Fruit fly (Drosophila melanogaster) whole organism, embryonic: ENCODE data around the gene Kap3.

Source experiments
- Abd-B ChIP-seq: fragments of 200-800 bp; sonication (Bioruptor generic); optimal IDR thresholded peaks from 2 replicates; lab custom pipeline; 2018; ENCODE audit warnings: missing biosample characterization, mild to moderate bottlenecking, missing genetic modification characterization, moderate library complexity
- CG10267 ChIP-seq: fragments of 200-800 bp; sonication (Bioruptor generic); optimal IDR thresholded peaks from 2 replicates; lab custom pipeline; 2018; ENCODE audit warnings: missing biosample characterization, mild to moderate bottlenecking, missing genetic modification characterization, moderate library complexity
- CG10321 ChIP-seq: fragments of 200-800 bp; sonication (Bioruptor generic); IDR thresholded peaks from 2 replicates; pipeline ENCODE4 v1.3.6; 2022; ENCODE audit warnings: missing biosample characterization, missing genetic modification characterization
- CG10565 ChIP-seq: fragments of 200-800 bp; sonication (Bioruptor generic); optimal IDR thresholded peaks from 3 replicates; lab custom pipeline; 2016; ENCODE audit warnings: missing biosample characterization, mild to moderate bottlenecking, missing genetic modification characterization
- CG11695 ChIP-seq: fragments of 200-800 bp; sonication (Bioruptor generic); IDR thresholded peaks from 3 replicates; pipeline ENCODE4 v1.3.6; 2022; ENCODE audit warnings: missing biosample characterization, missing genetic modification characterization
- CG12391 ChIP-seq: fragments of 200-800 bp; sonication (Bioruptor generic); optimal IDR thresholded peaks from 3 replicates; lab custom pipeline; 2018; ENCODE audit warnings: missing biosample characterization, mild to moderate bottlenecking, missing genetic modification characterization, moderate library complexity
- CG12744 ChIP-seq: fragments of 200-800 bp; sonication (Bioruptor generic); optimal IDR thresholded peaks from 2 replicates; lab custom pipeline; 2016; ENCODE audit warnings: missing biosample characterization, missing genetic modification characterization
- CG12769 ChIP-seq: fragments of 200-800 bp; sonication (Bioruptor generic); optimal IDR thresholded peaks from 2 replicates; lab custom pipeline; 2019; ENCODE audit warnings: missing biosample characterization, mild to moderate bottlenecking, missing genetic modification characterization, moderate library complexity
- CG15514 ChIP-seq: fragments of 200-800 bp; sonication (Bioruptor generic); optimal IDR thresholded peaks from 3 replicates; lab custom pipeline; 2017; ENCODE audit warnings: missing biosample characterization, missing genetic modification characterization, mild to moderate bottlenecking, moderate library complexity, missing genetic modification reagents
- CG17568 ChIP-seq: fragments of 200-800 bp; sonication (Bioruptor generic); optimal IDR thresholded peaks from 2 replicates; lab custom pipeline; 2018; ENCODE audit warnings: missing biosample characterization, mild to moderate bottlenecking, missing genetic modification characterization, moderate library complexity
- CG17912 ChIP-seq: fragments of 200-800 bp; sonication (Bioruptor generic); optimal IDR thresholded peaks from 2 replicates; lab custom pipeline; 2018; ENCODE audit warnings: missing biosample characterization, mild to moderate bottlenecking, missing genetic modification characterization
- CG2199 ChIP-seq: fragments of 200-800 bp; sonication (Bioruptor generic); IDR thresholded peaks from 3 replicates; pipeline ENCODE4 v1.3.6; 2022; ENCODE audit warnings: missing biosample characterization, missing genetic modification characterization
- CG30403 ChIP-seq: fragments of 200-800 bp; sonication (Bioruptor generic); optimal IDR thresholded peaks from 3 replicates; lab custom pipeline; 2016; ENCODE audit warnings: missing biosample characterization, missing genetic modification characterization
- CG31388 ChIP-seq: fragments of 200-800 bp; sonication (Bioruptor generic); optimal IDR thresholded peaks from 2 replicates; lab custom pipeline; 2016; ENCODE audit warnings: missing biosample characterization, missing genetic modification characterization
- CG3281 ChIP-seq: fragments of 200-800 bp; sonication (Bioruptor generic); optimal IDR thresholded peaks from 3 replicates; lab custom pipeline; 2017; ENCODE audit warnings: missing biosample characterization, mild to moderate bottlenecking, missing genetic modification characterization
- CG33557 ChIP-seq: fragments of 200-800 bp; sonication (Bioruptor generic); optimal IDR thresholded peaks from 2 replicates; lab custom pipeline; 2019; ENCODE audit warnings: missing biosample characterization, mild to moderate bottlenecking, missing genetic modification characterization, moderate library complexity
- CG4404 ChIP-seq: fragments of 200-800 bp; sonication (Bioruptor generic); IDR thresholded peaks from 2 replicates; pipeline ENCODE4 v1.3.6; 2022; ENCODE audit warnings: missing biosample characterization, missing genetic modification characterization
- CG4617 ChIP-seq: fragments of 200-800 bp; sonication (Bioruptor generic); optimal IDR thresholded peaks from 3 replicates; lab custom pipeline; 2016; ENCODE audit warnings: missing biosample characterization, missing genetic modification characterization, borderline replicate concordance
- CG4707 ChIP-seq: fragments of 200-800 bp; sonication (Bioruptor generic); optimal IDR thresholded peaks from 2 replicates; lab custom pipeline; 2018; ENCODE audit warnings: missing biosample characterization, mild to moderate bottlenecking, missing genetic modification characterization, moderate library complexity
- CG4820 ChIP-seq: fragments of 200-800 bp; sonication (Bioruptor generic); optimal IDR thresholded peaks from 3 replicates; lab custom pipeline; 2016; ENCODE audit warnings: missing biosample characterization, missing genetic modification characterization
- CG5953 ChIP-seq: fragments of 200-800 bp; sonication (Bioruptor generic); IDR thresholded peaks from 2 replicates; pipeline ENCODE4 v1.3.6; 2022; ENCODE audit warnings: missing biosample characterization, missing genetic modification characterization
- CG7928 ChIP-seq: fragments of 200-800 bp; sonication (Bioruptor generic); optimal IDR thresholded peaks from 2 replicates; lab custom pipeline; 2017; ENCODE audit warnings: missing biosample characterization, mild to moderate bottlenecking, missing genetic modification characterization
- CG9727 ChIP-seq: fragments of 200-800 bp; sonication (Bioruptor generic); optimal IDR thresholded peaks from 3 replicates; lab custom pipeline; 2017; ENCODE audit warnings: missing biosample characterization, mild to moderate bottlenecking, missing genetic modification characterization
- CG9817 ChIP-seq: fragments of 200-800 bp; sonication (Bioruptor generic); optimal IDR thresholded peaks from 2 replicates; lab custom pipeline; 2018; ENCODE audit warnings: missing biosample characterization, mild to moderate bottlenecking, missing genetic modification characterization, moderate library complexity
- CG9932 ChIP-seq: fragments of 200-800 bp; sonication (Bioruptor generic); IDR thresholded peaks from 2 replicates; pipeline ENCODE4 v1.3.6; 2022; ENCODE audit warnings: missing biosample characterization, missing genetic modification characterization
- CHES-1-like ChIP-seq: fragments of 200-800 bp; sonication (Bioruptor generic); optimal IDR thresholded peaks from 2 replicates; lab custom pipeline; 2016; ENCODE audit warnings: missing biosample characterization, missing genetic modification characterization
- Chrac-16 ChIP-seq: fragments of 200-800 bp; sonication (Bioruptor generic); optimal IDR thresholded peaks from 3 replicates; lab custom pipeline; 2016; ENCODE audit warnings: missing biosample characterization, missing genetic modification characterization
- D ChIP-seq, 2 experiments: fragments of 200-800 bp in 1 of 2; fragments of >200 bp in 1 of 2; sonication (Bioruptor generic) in 1 of 2; optimal IDR thresholded peaks; 2 replicates in 1 of 2; 3 replicates in 1 of 2; lab custom pipeline; 2017; ENCODE audit warnings: mild to moderate bottlenecking in 1 of 2, missing biosample characterization in 1 of 2, missing genetic modification characterization in 1 of 2, missing genetic modification reagents in 1 of 2
- Dref ChIP-seq: fragments of 200-800 bp; sonication (Bioruptor generic); IDR thresholded peaks from 2 replicates; pipeline ENCODE4 v1.3.6; 2022; ENCODE audit warnings: missing biosample characterization, missing genetic modification characterization
- Elba2 ChIP-seq: fragments of 200-800 bp; sonication (Bioruptor generic); optimal IDR thresholded peaks from 3 replicates; lab custom pipeline; 2016; ENCODE audit warnings: missing biosample characterization, missing genetic modification characterization
- HLH3B ChIP-seq: fragments of 200-800 bp; sonication (Bioruptor generic); IDR thresholded peaks from 2 replicates; pipeline ENCODE4 v1.3.6; 2022; ENCODE audit warnings: missing biosample characterization, missing genetic modification characterization
- Meics ChIP-seq: fragments of 200-800 bp; sonication (Bioruptor generic); optimal IDR thresholded peaks from 2 replicates; lab custom pipeline; 2017; ENCODE audit warnings: missing biosample characterization, mild to moderate bottlenecking, missing genetic modification characterization
- az2 ChIP-seq: fragments of 200-800 bp; sonication (Bioruptor generic); optimal IDR thresholded peaks from 3 replicates; lab custom pipeline; 2016; ENCODE audit warnings: missing biosample characterization, missing genetic modification characterization
- br ChIP-seq: fragments of >200 bp; optimal IDR thresholded peaks from 2 replicates; lab custom pipeline; 2017
- caup ChIP-seq: fragments of 200-800 bp; sonication (Bioruptor generic); optimal IDR thresholded peaks from 3 replicates; lab custom pipeline; 2017; ENCODE audit warnings: missing biosample characterization, mild to moderate bottlenecking, missing genetic modification characterization, moderate library complexity; ENCODE audit not compliant: severe bottlenecking
- chn ChIP-seq: fragments of 200-800 bp; sonication (Bioruptor generic); optimal IDR thresholded peaks from 2 replicates; lab custom pipeline; 2016; ENCODE audit warnings: missing biosample characterization, missing genetic modification characterization
- crc ChIP-seq: fragments of 200-800 bp; sonication (Bioruptor generic); optimal IDR thresholded peaks from 2 replicates; lab custom pipeline; 2016; ENCODE audit warnings: missing biosample characterization, missing genetic modification characterization
- grau ChIP-seq: fragments of 200-800 bp; optimal IDR thresholded peaks from 3 replicates; lab custom pipeline; 2019; ENCODE audit warnings: missing biosample characterization, mild to moderate bottlenecking, missing genetic modification characterization, moderate library complexity
- hkb ChIP-seq, 2 experiments: fragments of 200-800 bp in 1 of 2; fragments of >200 bp in 1 of 2; sonication (Bioruptor generic) in 1 of 2; IDR thresholded peaks in 1 of 2; optimal IDR thresholded peaks in 1 of 2; 2 replicates each; pipeline versions ENCODE4 v1.3.6 to Lab custom; 2017 to 2022; ENCODE audit warnings: missing biosample characterization in 1 of 2, missing genetic modification characterization in 1 of 2
- insv ChIP-seq, 2 experiments: fragments of 200-800 bp; sonication (Bioruptor generic); optimal IDR thresholded peaks; 3 replicates each; lab custom pipeline; 2016 to 2018; ENCODE audit warnings: missing biosample characterization in 2 of 2, missing genetic modification characterization in 2 of 2
- lab ChIP-seq: fragments of 200-800 bp; sonication (Bioruptor generic); optimal IDR thresholded peaks from 3 replicates; lab custom pipeline; 2017; ENCODE audit warnings: missing biosample characterization, missing genetic modification characterization, mild to moderate bottlenecking, moderate library complexity, missing genetic modification reagents
- mam ChIP-seq: fragments of 200-800 bp; sonication (Bioruptor generic); optimal IDR thresholded peaks from 3 replicates; lab custom pipeline; 2016; ENCODE audit warnings: missing biosample characterization, missing genetic modification characterization
- nerfin-2 ChIP-seq: fragments of 200-800 bp; sonication (Bioruptor generic); IDR thresholded peaks from 2 replicates; pipeline ENCODE4 v1.3.6; 2022; ENCODE audit warnings: missing biosample characterization, missing genetic modification characterization; ENCODE audit not compliant: partially characterized antibody
- nmo ChIP-seq: fragments of 200-800 bp; sonication (Bioruptor generic); optimal IDR thresholded peaks from 2 replicates; lab custom pipeline; 2018; ENCODE audit warnings: missing biosample characterization, mild to moderate bottlenecking, missing genetic modification characterization, moderate library complexity
- pb ChIP-seq: fragments of 200-800 bp; sonication (Bioruptor generic); optimal IDR thresholded peaks from 3 replicates; lab custom pipeline; 2016; ENCODE audit warnings: missing biosample characterization, missing genetic modification characterization
- sisA ChIP-seq: fragments of 200-800 bp; sonication (Bioruptor generic); IDR thresholded peaks from 2 replicates; pipeline ENCODE4 v1.3.6; 2022; ENCODE audit warnings: missing biosample characterization, missing genetic modification characterization
- trem ChIP-seq: fragments of 200-800 bp; optimal IDR thresholded peaks from 3 replicates; lab custom pipeline; 2019; ENCODE audit warnings: missing biosample characterization, mild to moderate bottlenecking, missing genetic modification characterization, moderate library complexity
- ttk ChIP-seq: fragments of 200-800 bp; sonication (Bioruptor generic); IDR thresholded peaks from 2 replicates; pipeline ENCODE4 v2.1.2; 2022; ENCODE audit warnings: missing biosample characterization, missing genetic modification characterization
- vvl ChIP-seq: fragments of 200-800 bp; sonication (Bioruptor generic); IDR thresholded peaks from 2 replicates; pipeline ENCODE4 v1.3.6; 2022; ENCODE audit warnings: missing biosample characterization, missing genetic modification characterization
- wdn ChIP-seq: fragments of 200-800 bp; sonication (Bioruptor generic); IDR thresholded peaks from 2 replicates; pipeline ENCODE4 v1.3.6; 2022; ENCODE audit warnings: missing biosample characterization, missing genetic modification characterization

Kap3 gene

DNA sequence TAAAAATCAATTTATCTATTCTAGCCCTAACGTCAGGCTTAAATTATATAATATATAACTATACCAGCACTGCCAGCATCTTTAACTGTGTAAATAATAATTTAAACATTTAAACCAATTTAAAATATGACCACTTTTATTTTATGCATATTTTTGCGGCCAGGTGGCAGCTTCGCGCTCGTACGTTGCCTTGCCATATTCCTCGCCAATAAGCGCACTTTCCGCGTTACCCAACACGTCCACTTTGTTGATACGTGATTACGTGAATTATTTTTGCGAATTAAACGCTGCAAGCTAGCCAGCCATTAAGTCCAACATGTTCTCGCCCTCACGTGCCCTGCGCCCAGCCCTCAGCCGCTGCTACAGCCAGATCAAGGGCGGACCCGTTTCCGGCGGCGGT lies 9.9 kb upstream of the Kap3 start, which contains the start of gene NdufV3 (continued):
- TF ChIP-seq CG2199 (no peak), Dref (GFP tag; lab: Robert Waterston, UW) (peak; percentile 29; the same call in 1 of the 2 replicates), vvl (peak; percentile 71; the same call in 1 of the 2 replicates), CG10321 (no peak), insv (GFP tag; optimal IDR thresholded peaks at IDR 0.05; lab: Kevin White, UChicago) (no peak), pb (GFP tag; lab: Kevin White, UChicago) (no peak), sisA (no peak), grau (tag; lab: Kevin White, UChicago) (peak; percentile 28), CG31388 (GFP tag; lab: Kevin White, UChicago) (no peak), crc (no peak), CG4707 (GFP tag; lab: Kevin White, UChicago) (no peak), CG9727 (no peak), CG17568 (GFP tag; lab: Kevin White, UChicago) (no peak), CG3281 (GFP tag; lab: Kevin White, UChicago) (peak; percentile 1), CG10565 (GFP tag; lab: Kevin White, UChicago) (no peak), CG9932 (peak; percentile 67), nerfin-2 (no peak), CG33557 (GFP tag; lab: Kevin White, UChicago) (no peak), CG12769 (tag; lab: Kevin White, UChicago) (peak; percentile 22), CG17912 (no peak), Abd-B (no peak), CHES-1-like (GFP tag; lab: Kevin White, UChicago) (no peak), caup (no peak), CG4820 (GFP tag; lab: Kevin White, UChicago) (no peak), trem (tag; lab: Kevin White, UChicago) (peak; percentile 4), br (no peak), CG5953 (GFP tag; lab: Robert Waterston, UW) (no peak), az2 (GFP tag; lab: Kevin White, UChicago) (no peak), nmo (GFP tag; lab: Kevin White, UChicago) (peak; percentile 11), CG12744 (GFP tag; lab: Kevin White, UChicago) (no peak), CG4617 (peak; percentile 8), CG15514 (GFP tag; lab: Kevin White, UChicago) (peak; percentile 3), hkb (optimal IDR thresholded peaks at IDR 0.05; lab: Kevin White, UChicago) (no peak), hkb (GFP tag; IDR thresholded peaks at IDR 0.05; lab: Robert Waterston, UW) (no peak), mam (GFP tag; lab: Kevin White, UChicago) (peak; percentile 34), wdn (GFP tag; lab: Robert Waterston, UW) (no peak), CG4404 (no peak), CG7928 (GFP tag; lab: Kevin White, UChicago) (no peak), Meics (GFP tag; lab: Kevin White, UChicago) (peak; percentile 13), Elba2 (peak; percentile 74), lab (GFP tag; lab: Kevin White, UChicago) (peak; percentile 14), Chrac-16 (no peak), ttk (no peak), CG12391 (tag; lab: Kevin White, UChicago) (peak; percentile 9), CG30403 (GFP tag; lab: Kevin White, UChicago) (peak; percentile 12), CG9817 (tag; lab: Kevin White, UChicago) (peak; percentile 7), HLH3B (no peak), chn (peak; percentile 21), CG10267 (tag; lab: Kevin White, UChicago) (peak; percentile 49), CG11695 (no peak), D (optimal IDR thresholded peaks at IDR 0.05; lab: Kevin White, UChicago) (no peak), D (GFP tag; optimal IDR thresholded peaks at IDR 0.05; lab: Kevin White, UChicago) (no peak)
